Worm (Caenorhabditis elegans) whole organism, L1 larva: Measurements from ENCODE around the gene par-5.

ENCODE experiments used
- C16A3.4 ChIP-seq: fragments of 150-350 bp; optimal IDR thresholded peaks from 2 replicates; lab custom pipeline; 2014; ENCODE audit warnings: missing biosample characterization, missing genetic modification characterization
- C34B4.2 ChIP-seq: sonication (generic microtip); optimal IDR thresholded peaks from 2 replicates; lab custom pipeline; 2017; ENCODE audit warnings: mild to moderate bottlenecking, missing genetic modification characterization, missing compliant biosample characterization
- aha-1 ChIP-seq: fragments of 150-350 bp; optimal IDR thresholded peaks from 2 replicates; lab custom pipeline; 2014; ENCODE audit warnings: missing biosample characterization, missing genetic modification characterization
- ama-1 ChIP-seq: fragments of 150-350 bp; optimal IDR thresholded peaks from 2 replicates; lab custom pipeline; 2014
- ceh-63 ChIP-seq: fragments of 200-800 bp; sonication (Bioruptor generic); optimal IDR thresholded peaks from 2 replicates; lab custom pipeline; 2018; ENCODE audit warnings: mild to moderate bottlenecking, missing genetic modification characterization, missing compliant biosample characterization
- ceh-8 ChIP-seq: fragments of 200-800 bp; sonication (Bioruptor generic); optimal IDR thresholded peaks from 2 replicates; lab custom pipeline; 2018; ENCODE audit warnings: mild to moderate bottlenecking, missing genetic modification characterization, moderate library complexity, missing compliant biosample characterization
- ceh-88 ChIP-seq: fragments of 200-800 bp; sonication (Bioruptor generic); IDR thresholded peaks from 2 replicates; pipeline ENCODE4 v1.3.6; 2022; ENCODE audit warnings: missing genetic modification characterization, missing compliant biosample characterization
- ceh-90 ChIP-seq: sonication (generic microtip); optimal IDR thresholded peaks from 2 replicates; lab custom pipeline; 2016; ENCODE audit warnings: missing genetic modification characterization, missing compliant biosample characterization
- ces-1 ChIP-seq: fragments of 150-350 bp; optimal IDR thresholded peaks from 2 replicates; lab custom pipeline; 2014; ENCODE audit warnings: missing biosample characterization, missing genetic modification reagents, missing genetic modification characterization
- dpl-1 ChIP-seq, 3 experiments: fragments of 150-350 bp in 2 of 3; sonication (generic microtip) in 1 of 3; optimal IDR thresholded peaks; 2 replicates each; lab custom pipeline; 2014 to 2017; ENCODE audit warnings: missing biosample characterization in 3 of 3, missing genetic modification characterization in 3 of 3, missing genetic modification reagents in 3 of 3
- dsc-1 ChIP-seq: sonication (generic microtip); optimal IDR thresholded peaks from 2 replicates; lab custom pipeline; 2016; ENCODE audit warnings: mild to moderate bottlenecking, missing genetic modification characterization, missing compliant biosample characterization
- efl-1 ChIP-seq, 4 experiments: fragments of 150-350 bp; optimal IDR thresholded peaks in 3 of 4; peaks in 1 of 4; 1 replicate in 1 of 4; 2 replicates in 3 of 4; lab custom pipeline; 2014; ENCODE audit warnings: missing biosample characterization in 2 of 4, missing genetic modification characterization in 2 of 4, missing genetic modification reagents in 2 of 4
- egl-13 ChIP-seq: sonication (generic microtip); optimal IDR thresholded peaks from 2 replicates; lab custom pipeline; 2016; ENCODE audit warnings: missing genotype, missing genetic modification reagents, missing genetic modification characterization, missing compliant biosample characterization
- egl-27 ChIP-seq, 2 experiments: fragments of 150-350 bp in 1 of 2; sonication (generic microtip); optimal IDR thresholded peaks; 3 replicates each; lab custom pipeline; 2017 to 2018; ENCODE audit warnings: missing biosample characterization in 2 of 2, missing genetic modification characterization in 2 of 2, missing genetic modification reagents in 2 of 2
- fkh-10 ChIP-seq: sonication (generic microtip); optimal IDR thresholded peaks from 2 replicates; lab custom pipeline; 2017; ENCODE audit warnings: missing biosample characterization, missing genetic modification reagents, missing genetic modification characterization
- fkh-4 ChIP-seq: sonication (generic microtip); optimal IDR thresholded peaks from 2 replicates; lab custom pipeline; 2016; ENCODE audit warnings: missing compliant biosample characterization, missing genetic modification characterization, borderline replicate concordance
- grh-1 ChIP-seq: fragments of 200-800 bp; sonication (Bioruptor generic); IDR thresholded peaks from 2 replicates; pipeline ENCODE4 v1.3.6; 2022; ENCODE audit warnings: missing genetic modification reagents, missing genetic modification characterization, missing compliant biosample characterization
- irx-1 ChIP-seq: sonication (generic microtip); optimal IDR thresholded peaks from 2 replicates; lab custom pipeline; 2016; ENCODE audit warnings: missing genetic modification characterization, missing compliant biosample characterization
- lin-14 ChIP-seq: fragments of 200-800 bp; sonication (Bioruptor generic); optimal IDR thresholded peaks from 2 replicates; lab custom pipeline; 2018; ENCODE audit warnings: mild to moderate bottlenecking, missing genetic modification characterization, moderate library complexity, missing compliant biosample characterization
- lin-15B ChIP-seq: fragments of 150-350 bp; sonication (generic microtip); optimal IDR thresholded peaks from 3 replicates; lab custom pipeline; 2014; ENCODE audit warnings: missing biosample characterization, missing genetic modification characterization
- lin-35 ChIP-seq, 2 experiments: fragments of 150-350 bp; optimal IDR thresholded peaks; 2 replicates each; lab custom pipeline; 2014; ENCODE audit warnings: missing biosample characterization in 2 of 2, missing genetic modification characterization in 2 of 2, missing genetic modification reagents in 2 of 2
- lin-39 ChIP-seq: fragments of 150-350 bp; optimal IDR thresholded peaks from 2 replicates; lab custom pipeline; 2014; ENCODE audit warnings: missing biosample characterization, missing genetic modification reagents, missing genetic modification characterization
- lir-3 ChIP-seq: sonication (generic microtip); optimal IDR thresholded peaks from 2 replicates; lab custom pipeline; 2016; ENCODE audit warnings: mild to moderate bottlenecking, missing genetic modification characterization, moderate library complexity, missing compliant biosample characterization; ENCODE audit not compliant: poor library complexity
- lsy-2 ChIP-seq, 2 experiments: fragments of 150-350 bp; optimal IDR thresholded peaks; 2 replicates each; lab custom pipeline; 2014; ENCODE audit warnings: missing biosample characterization in 2 of 2, missing genetic modification characterization in 2 of 2
- mab-9 ChIP-seq: fragments of 200-800 bp; sonication (Bioruptor generic); IDR thresholded peaks from 2 replicates; pipeline ENCODE4 v1.3.6; 2022; ENCODE audit warnings: missing genetic modification reagents, missing genetic modification characterization, missing compliant biosample characterization
- mep-1 ChIP-seq: fragments of 150-350 bp; optimal IDR thresholded peaks from 2 replicates; lab custom pipeline; 2014; ENCODE audit warnings: missing biosample characterization, missing genetic modification characterization
- nhr-20 ChIP-seq: sonication (generic microtip); optimal IDR thresholded peaks from 2 replicates; lab custom pipeline; 2016; ENCODE audit warnings: mild to moderate bottlenecking, missing genetic modification characterization, missing compliant biosample characterization
- nhr-47 ChIP-seq: sonication (generic microtip); optimal IDR thresholded peaks from 2 replicates; lab custom pipeline; 2016; ENCODE audit warnings: mild to moderate bottlenecking, missing genetic modification characterization, moderate library complexity, missing compliant biosample characterization
- nhr-71 ChIP-seq: sonication (generic microtip); optimal IDR thresholded peaks from 2 replicates; lab custom pipeline; 2016; ENCODE audit warnings: mild to moderate bottlenecking, missing genetic modification characterization, moderate library complexity, missing compliant biosample characterization
- nhr-76 ChIP-seq: sonication (generic microtip); optimal IDR thresholded peaks from 2 replicates; lab custom pipeline; 2017; ENCODE audit warnings: missing biosample characterization, missing genetic modification characterization
- nhr-77 ChIP-seq: fragments of 150-350 bp; optimal IDR thresholded peaks from 2 replicates; lab custom pipeline; 2014; ENCODE audit warnings: missing biosample characterization, missing genetic modification characterization
- nhr-90 ChIP-seq: sonication (generic microtip); optimal IDR thresholded peaks from 2 replicates; lab custom pipeline; 2016; ENCODE audit warnings: mild to moderate bottlenecking, missing genetic modification characterization, missing compliant biosample characterization; ENCODE audit not compliant: poor library complexity
- pax-3 ChIP-seq: fragments of 200-800 bp; sonication (Bioruptor generic); optimal IDR thresholded peaks from 2 replicates; lab custom pipeline; 2018; ENCODE audit warnings: mild to moderate bottlenecking, missing genetic modification characterization, moderate library complexity, missing compliant biosample characterization
- rnt-1 ChIP-seq: sonication (generic microtip); optimal IDR thresholded peaks from 2 replicates; lab custom pipeline; 2016; ENCODE audit warnings: mild to moderate bottlenecking, missing genetic modification characterization, moderate library complexity, missing compliant biosample characterization
- snu-23 ChIP-seq: sonication (generic microtip); optimal IDR thresholded peaks from 2 replicates; lab custom pipeline; 2016; ENCODE audit warnings: missing genetic modification characterization, missing compliant biosample characterization
- sox-4 ChIP-seq: sonication (generic microtip); optimal IDR thresholded peaks from 2 replicates; lab custom pipeline; 2016; ENCODE audit warnings: missing genetic modification characterization, missing compliant biosample characterization
- sup-37 ChIP-seq: fragments of 200-800 bp; sonication (Bioruptor generic); optimal IDR thresholded peaks from 2 replicates; lab custom pipeline; 2018; ENCODE audit warnings: mild to moderate bottlenecking, missing genetic modification characterization, missing compliant biosample characterization
- swsn-7 ChIP-seq: sonication (generic microtip); optimal IDR thresholded peaks from 2 replicates; lab custom pipeline; 2016; ENCODE audit warnings: missing genetic modification characterization, missing compliant biosample characterization
- unc-30 ChIP-seq: sonication (generic microtip); optimal IDR thresholded peaks from 2 replicates; lab custom pipeline; 2017; ENCODE audit warnings: missing biosample characterization, missing genetic modification characterization
- unc-86 ChIP-seq: sonication (generic microtip); optimal IDR thresholded peaks from 2 replicates; lab custom pipeline; 2016; ENCODE audit warnings: missing genetic modification characterization, missing compliant biosample characterization
- vab-15 ChIP-seq: sonication (generic microtip); optimal IDR thresholded peaks from 2 replicates; lab custom pipeline; 2017; ENCODE audit warnings: missing genotype, mild to moderate bottlenecking, missing genetic modification characterization, missing compliant biosample characterization
- xbp-1 ChIP-seq: sonication (generic microtip); optimal IDR thresholded peaks from 2 replicates; lab custom pipeline; 2016; ENCODE audit warnings: missing genetic modification characterization, missing compliant biosample characterization
- zag-1 ChIP-seq: fragments of 150-350 bp; optimal IDR thresholded peaks from 2 replicates; lab custom pipeline; 2014; ENCODE audit warnings: missing biosample characterization, missing genetic modification characterization
- ztf-11 ChIP-seq, 2 experiments: sonication (generic microtip); optimal IDR thresholded peaks; 2 replicates each; lab custom pipeline; 2016 to 2017; ENCODE audit warnings: missing genetic modification characterization in 2 of 2, missing biosample characterization in 1 of 2, missing compliant biosample characterization in 1 of 2

par-5 gene

DNA sequence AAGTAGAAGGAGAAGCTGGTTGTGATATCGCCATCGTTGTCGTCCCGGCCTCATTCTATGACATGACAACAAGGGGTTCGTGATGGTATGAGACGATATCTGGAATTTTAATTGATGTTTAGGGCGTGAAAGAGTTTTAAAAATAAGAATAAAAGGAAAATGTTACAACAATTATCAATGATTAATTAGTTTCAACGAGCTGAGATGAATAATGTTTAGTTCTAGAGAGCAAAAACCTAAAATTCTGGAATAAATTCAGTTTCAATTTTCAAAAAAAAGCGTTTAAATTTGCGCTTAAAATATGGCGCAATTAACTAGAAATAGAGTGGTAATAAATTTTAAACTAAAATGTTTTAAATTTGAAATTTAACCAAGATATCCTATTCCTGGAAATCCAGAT is 29.2 kb downstream of the par-5 start, which contains the start of gene H01G02.3:
H01G02.3 (minus strand) TSS at position 101 of the 400 bp plus-strand sequence.
- no peak for TF ChIP-seq lin-35 (GFP tag; optimal IDR thresholded peaks at IDR 0.05; lab: Kevin White, UChicago)

DNA sequence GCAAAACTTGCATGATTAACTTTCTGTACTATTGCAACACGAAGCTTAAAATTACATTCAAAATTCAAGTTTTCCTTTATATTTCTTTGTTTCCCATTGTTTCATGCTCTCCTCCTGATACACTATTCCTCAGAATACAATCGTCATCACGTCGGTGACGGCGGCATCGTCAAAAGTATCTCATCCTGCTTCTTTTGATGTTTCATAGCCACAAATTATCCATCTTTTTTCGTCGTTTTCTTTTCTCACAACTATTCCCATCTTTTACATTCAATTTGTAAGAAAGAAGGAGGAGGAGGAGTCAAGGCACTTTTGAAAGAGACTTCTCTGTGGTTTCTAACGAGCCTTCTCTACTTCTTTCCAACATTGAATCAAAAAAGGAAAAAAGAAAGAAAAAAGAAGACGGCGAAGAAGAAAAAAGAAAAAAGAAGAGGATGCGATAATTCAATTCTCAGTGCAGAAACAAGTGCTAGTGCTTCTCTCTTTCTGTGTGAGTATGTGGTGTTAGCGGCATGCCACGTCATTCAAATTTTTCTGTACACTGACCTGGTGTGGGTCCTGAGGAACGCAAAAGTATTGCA is 33.3 kb downstream of the par-5 start:
- no peak for TF ChIP-seq egl-27 (tag; optimal IDR thresholded peaks at IDR 0.05; lab: Kevin White, UChicago)
- peak; percentile 39 for TF ChIP-seq mep-1
- TF ChIP-seq lin-15B, result no peak
- TF ChIP-seq lir-3 (tag; lab: Kevin White, UChicago), result no peak
- TF ChIP-seq nhr-71, result peak; percentile 14
- TF ChIP-seq ztf-11 (tag; optimal IDR thresholded peaks at IDR 0.05; lab: Kevin White, UChicago), result no peak
- no peak for TF ChIP-seq efl-1 (optimal IDR thresholded peaks at IDR 0.05; lab: Kevin White, UChicago)
- no peak for TF ChIP-seq efl-1 (GFP tag; optimal IDR thresholded peaks at IDR 0.05 in 1 of 2; lab: Kevin White, UChicago)
- TF ChIP-seq irx-1 (tag; lab: Kevin White, UChicago), result no peak
- TF ChIP-seq ama-1 (lab: Kevin White, UChicago), result no peak
- no peak for TF ChIP-seq aha-1 (tag; lab: Kevin White, UChicago)
- TF ChIP-seq xbp-1 (tag; lab: Kevin White, UChicago), result no peak
- no peak for TF ChIP-seq vab-15 (tag; lab: Kevin White, UChicago)
- no peak for TF ChIP-seq lin-39 (tag; lab: Kevin White, UChicago)
- no peak for TF ChIP-seq dsc-1 (tag; lab: Kevin White, UChicago)
- TF ChIP-seq snu-23 (GFP tag; lab: Kevin White, UChicago), result no peak
- TF ChIP-seq sox-4 (tag; lab: Kevin White, UChicago), result no peak
- TF ChIP-seq sup-37 (GFP tag; lab: Kevin White, UChicago), result no peak
- no peak for TF ChIP-seq ceh-8 (GFP tag; lab: Kevin White, UChicago)
- TF ChIP-seq ceh-63, result no peak
- TF ChIP-seq nhr-47 (tag; lab: Kevin White, UChicago), result peak; percentile 5
- TF ChIP-seq ces-1 (GFP tag; lab: Kevin White, UChicago), result peak; percentile 83
- TF ChIP-seq grh-1 (GFP tag; lab: Robert Waterston, UW), result no peak
- no peak for TF ChIP-seq nhr-90 (tag; lab: Kevin White, UChicago)
- peak; percentile 73 for TF ChIP-seq fkh-10 (GFP tag; lab: Kevin White, UChicago)
- TF ChIP-seq ceh-90 (tag; lab: Kevin White, UChicago), result no peak
- no peak for TF ChIP-seq pax-3 (tag; lab: Kevin White, UChicago)
- peak in 1 of 2 experiments; percentile 9 for TF ChIP-seq lsy-2 (tag; optimal IDR thresholded peaks at IDR 0.05; lab: Kevin White, UChicago)
- TF ChIP-seq nhr-20, result no peak
- no peak for TF ChIP-seq egl-13 (tag; lab: Kevin White, UChicago)
- TF ChIP-seq C16A3.4, result no peak
- TF ChIP-seq unc-86, result peak; percentile 27
- TF ChIP-seq zag-1 (tag; lab: Kevin White, UChicago), result peak; percentile 29
- no peak for TF ChIP-seq ceh-88 (GFP tag; lab: Robert Waterston, UW)
- TF ChIP-seq swsn-7, result no peak
- no peak for TF ChIP-seq rnt-1
- TF ChIP-seq C34B4.2, result no peak
- peak; percentile 84 for TF ChIP-seq lin-14
- TF ChIP-seq dpl-1 (GFP tag; optimal IDR thresholded peaks at IDR 0.05; lab: Kevin White, UChicago), result no peak
- TF ChIP-seq fkh-4 (tag; lab: Kevin White, UChicago), result no peak
- no peak for TF ChIP-seq nhr-76
- TF ChIP-seq unc-30, result no peak
- TF ChIP-seq mab-9, result no peak
- peak in 1 of 2 experiments; percentile 4 for TF ChIP-seq lin-35 (GFP tag; optimal IDR thresholded peaks at IDR 0.05; lab: Kevin White, UChicago)
- no peak for TF ChIP-seq nhr-77 (tag; lab: Kevin White, UChicago)
